Fruit fly (Drosophila melanogaster) whole organism, embryonic: ENCODE results near the gene Drsl4.

Experiments used
- BEAF-32 ChIP-seq: fragments of 200-800 bp; sonication (Bioruptor generic); optimal IDR thresholded peaks from 3 replicates; lab custom pipeline; 2017; ENCODE audit warnings: missing biosample characterization, missing genetic modification characterization, mild to moderate bottlenecking, moderate library complexity, missing genetic modification reagents
- Bgb ChIP-seq: fragments of 200-800 bp; sonication (Bioruptor generic); IDR thresholded peaks from 2 replicates; pipeline ENCODE4 v1.3.6; 2022; ENCODE audit warnings: missing biosample characterization, missing genetic modification characterization; ENCODE audit not compliant: partially characterized antibody
- CG10267 ChIP-seq: fragments of 200-800 bp; sonication (Bioruptor generic); optimal IDR thresholded peaks from 2 replicates; lab custom pipeline; 2018; ENCODE audit warnings: missing biosample characterization, mild to moderate bottlenecking, missing genetic modification characterization, moderate library complexity
- CG11398 ChIP-seq: fragments of 200-800 bp; sonication (Bioruptor generic); optimal IDR thresholded peaks from 2 replicates; lab custom pipeline; 2016; ENCODE audit warnings: missing biosample characterization, missing genetic modification characterization
- CG11695 ChIP-seq: fragments of 200-800 bp; sonication (Bioruptor generic); IDR thresholded peaks from 3 replicates; pipeline ENCODE4 v1.3.6; 2022; ENCODE audit warnings: missing biosample characterization, missing genetic modification characterization
- CG13287 ChIP-seq: fragments of 200-800 bp; sonication (Bioruptor generic); IDR thresholded peaks from 2 replicates; pipeline ENCODE4 v1.3.6; 2022; ENCODE audit warnings: missing biosample characterization, missing genetic modification characterization; ENCODE audit not compliant: partially characterized antibody
- CG14667 ChIP-seq: fragments of 200-800 bp; sonication (Bioruptor generic); IDR thresholded peaks from 2 replicates; pipeline ENCODE4 v1.3.6; 2022; ENCODE audit warnings: missing biosample characterization, missing genetic modification characterization
- CG15514 ChIP-seq: fragments of 200-800 bp; sonication (Bioruptor generic); optimal IDR thresholded peaks from 3 replicates; lab custom pipeline; 2017; ENCODE audit warnings: missing biosample characterization, missing genetic modification characterization, mild to moderate bottlenecking, moderate library complexity, missing genetic modification reagents
- CG1603 ChIP-seq: fragments of 200-800 bp; sonication (Bioruptor generic); optimal IDR thresholded peaks from 2 replicates; lab custom pipeline; 2019; ENCODE audit warnings: missing biosample characterization, mild to moderate bottlenecking, missing genetic modification characterization, moderate library complexity
- CG17186 ChIP-seq: fragments of 200-800 bp; sonication (Bioruptor generic); optimal IDR thresholded peaks from 3 replicates; lab custom pipeline; 2017; ENCODE audit warnings: missing biosample characterization, missing genetic modification reagents, missing genetic modification characterization
- CG17385 ChIP-seq: fragments of 200-800 bp; sonication (Bioruptor generic); optimal IDR thresholded peaks from 3 replicates; lab custom pipeline; 2018; ENCODE audit warnings: missing biosample characterization, mild to moderate bottlenecking, missing genetic modification characterization
- CG17829 ChIP-seq: fragments of 200-800 bp; optimal IDR thresholded peaks from 2 replicates; lab custom pipeline; 2019; ENCODE audit warnings: missing biosample characterization, mild to moderate bottlenecking, missing genetic modification characterization, moderate library complexity
- CG18599 ChIP-seq: fragments of 200-800 bp; sonication (Bioruptor generic); optimal IDR thresholded peaks from 3 replicates; lab custom pipeline; 2017; ENCODE audit warnings: missing biosample characterization, missing genetic modification characterization, mild to moderate bottlenecking, moderate library complexity, missing genetic modification reagents
- CG2202 ChIP-seq: fragments of 200-800 bp; sonication (Bioruptor generic); optimal IDR thresholded peaks from 2 replicates; lab custom pipeline; 2018; ENCODE audit warnings: missing biosample characterization, mild to moderate bottlenecking, missing genetic modification characterization
- CG2712 ChIP-seq: fragments of 200-800 bp; optimal IDR thresholded peaks from 3 replicates; lab custom pipeline; 2019; ENCODE audit warnings: missing biosample characterization, mild to moderate bottlenecking, missing genetic modification characterization, moderate library complexity
- CG34376 ChIP-seq: fragments of 200-800 bp; sonication (Bioruptor generic); optimal IDR thresholded peaks from 2 replicates; lab custom pipeline; 2018; ENCODE audit warnings: missing biosample characterization, mild to moderate bottlenecking, missing genetic modification characterization
- CG4328 ChIP-seq: fragments of 200-800 bp; sonication (Bioruptor generic); optimal IDR thresholded peaks from 3 replicates; lab custom pipeline; 2017; ENCODE audit warnings: missing biosample characterization, missing genetic modification reagents, missing genetic modification characterization
- CG6689 ChIP-seq: fragments of 200-800 bp; sonication (Bioruptor generic); IDR thresholded peaks from 2 replicates; pipeline ENCODE4 v1.3.6; 2022; ENCODE audit warnings: missing biosample characterization, missing genetic modification characterization
- CG6854 ChIP-seq: fragments of 200-800 bp; sonication (Bioruptor generic); optimal IDR thresholded peaks from 3 replicates; lab custom pipeline; 2017; ENCODE audit warnings: missing biosample characterization, mild to moderate bottlenecking, missing genetic modification characterization
- CG7556 ChIP-seq: fragments of 200-800 bp; sonication (Bioruptor generic); optimal IDR thresholded peaks from 2 replicates; lab custom pipeline; 2017; ENCODE audit warnings: missing biosample characterization, mild to moderate bottlenecking, missing genetic modification characterization
- CG7928 ChIP-seq: fragments of 200-800 bp; sonication (Bioruptor generic); optimal IDR thresholded peaks from 2 replicates; lab custom pipeline; 2017; ENCODE audit warnings: missing biosample characterization, mild to moderate bottlenecking, missing genetic modification characterization
- CG8388 ChIP-seq: fragments of 200-800 bp; sonication (Bioruptor generic); optimal IDR thresholded peaks from 2 replicates; lab custom pipeline; 2019; ENCODE audit warnings: missing biosample characterization, mild to moderate bottlenecking, missing genetic modification characterization, moderate library complexity
- E2f2 ChIP-seq: fragments of 200-800 bp; sonication (Bioruptor generic); IDR thresholded peaks from 2 replicates; pipeline ENCODE4 v1.3.6; 2022; ENCODE audit warnings: missing biosample characterization, missing genetic modification characterization
- Fer3 ChIP-seq: fragments of 200-800 bp; sonication (Bioruptor generic); optimal IDR thresholded peaks from 2 replicates; lab custom pipeline; 2018; ENCODE audit warnings: missing biosample characterization, mild to moderate bottlenecking, missing genetic modification characterization, moderate library complexity
- HLH3B ChIP-seq: fragments of 200-800 bp; sonication (Bioruptor generic); IDR thresholded peaks from 2 replicates; pipeline ENCODE4 v1.3.6; 2022; ENCODE audit warnings: missing biosample characterization, missing genetic modification characterization
- Hr51 ChIP-seq, 2 experiments: fragments of 200-800 bp; sonication (Bioruptor generic); optimal IDR thresholded peaks; 2 replicates in 1 of 2; 3 replicates in 1 of 2; lab custom pipeline; 2016 to 2018; ENCODE audit warnings: missing biosample characterization in 2 of 2, missing genetic modification characterization in 2 of 2, mild to moderate bottlenecking in 1 of 2, moderate library complexity in 1 of 2
- Lim3 ChIP-seq: fragments of 200-800 bp; sonication (Bioruptor generic); IDR thresholded peaks from 2 replicates; pipeline ENCODE4 v1.3.6; 2022; ENCODE audit warnings: missing biosample characterization, missing genetic modification characterization
- MESR4 ChIP-seq: fragments of 200-800 bp; sonication (Bioruptor generic); optimal IDR thresholded peaks from 2 replicates; lab custom pipeline; 2018; ENCODE audit warnings: missing biosample characterization, mild to moderate bottlenecking, missing genetic modification characterization, moderate library complexity
- Myb ChIP-seq: fragments of 200-800 bp; sonication (Bioruptor generic); optimal IDR thresholded peaks from 2 replicates; lab custom pipeline; 2016; ENCODE audit warnings: missing biosample characterization, missing genetic modification characterization
- Opbp ChIP-seq: fragments of 200-800 bp; sonication (Bioruptor generic); IDR thresholded peaks from 3 replicates; pipeline ENCODE4 v1.3.6; 2022; ENCODE audit warnings: missing biosample characterization, missing genetic modification characterization; ENCODE audit not compliant: partially characterized antibody
- Rfx ChIP-seq: fragments of 200-800 bp; sonication (Bioruptor generic); IDR thresholded peaks from 2 replicates; pipeline ENCODE4 v1.3.6; 2022; ENCODE audit warnings: missing biosample characterization, missing genetic modification characterization
- Sry-β ChIP-seq: fragments of 200-800 bp; sonication (Bioruptor generic); optimal IDR thresholded peaks from 2 replicates; lab custom pipeline; 2018; ENCODE audit warnings: missing biosample characterization, mild to moderate bottlenecking, missing genetic modification characterization, moderate library complexity
- Sry-δ ChIP-seq: fragments of 200-800 bp; sonication (Bioruptor generic); optimal IDR thresholded peaks from 2 replicates; lab custom pipeline; 2016; ENCODE audit warnings: missing biosample characterization, missing genetic modification characterization
- Xbp1 ChIP-seq: fragments of 200-800 bp; sonication (Bioruptor generic); optimal IDR thresholded peaks from 3 replicates; lab custom pipeline; 2016; ENCODE audit warnings: missing biosample characterization, mild to moderate bottlenecking, missing genetic modification characterization
- bab2 ChIP-seq: fragments of 200-800 bp; sonication (Bioruptor generic); optimal IDR thresholded peaks from 2 replicates; lab custom pipeline; 2016; ENCODE audit warnings: missing biosample characterization, missing genetic modification characterization
- ci ChIP-seq: fragments of 200-800 bp; sonication (Bioruptor generic); IDR thresholded peaks from 3 replicates; pipeline ENCODE4 v1.3.6; 2022; ENCODE audit warnings: missing biosample characterization, missing genetic modification characterization
- grau ChIP-seq: fragments of 200-800 bp; optimal IDR thresholded peaks from 3 replicates; lab custom pipeline; 2019; ENCODE audit warnings: missing biosample characterization, mild to moderate bottlenecking, missing genetic modification characterization, moderate library complexity
- grn ChIP-seq: fragments of 200-800 bp; sonication (Bioruptor generic); optimal IDR thresholded peaks from 3 replicates; lab custom pipeline; 2017; ENCODE audit warnings: missing biosample characterization, missing genetic modification characterization
- her ChIP-seq: fragments of 200-800 bp; sonication (Bioruptor generic); optimal IDR thresholded peaks from 2 replicates; lab custom pipeline; 2016; ENCODE audit warnings: missing biosample characterization, missing genetic modification characterization
- kni ChIP-seq: fragments of 200-800 bp; sonication (Bioruptor generic); optimal IDR thresholded peaks from 3 replicates; lab custom pipeline; 2017; ENCODE audit warnings: mild to moderate bottlenecking, missing biosample characterization, missing genetic modification reagents, missing genetic modification characterization
- nom ChIP-seq: fragments of 200-800 bp; sonication (Bioruptor generic); optimal IDR thresholded peaks from 2 replicates; lab custom pipeline; 2017; ENCODE audit warnings: missing biosample characterization, missing genetic modification characterization, mild to moderate bottlenecking, moderate library complexity, missing genetic modification reagents
- ranshi ChIP-seq: fragments of 200-800 bp; sonication (Bioruptor generic); IDR thresholded peaks from 2 replicates; pipeline ENCODE4 v1.3.6; 2022; ENCODE audit warnings: missing biosample characterization, missing genetic modification characterization
- sd ChIP-seq: fragments of 200-800 bp; sonication (Bioruptor generic); optimal IDR thresholded peaks from 3 replicates; lab custom pipeline; 2018; ENCODE audit warnings: missing biosample characterization, mild to moderate bottlenecking, missing genetic modification characterization, moderate library complexity
- sob ChIP-seq: fragments of 200-800 bp; sonication (Bioruptor generic); IDR thresholded peaks from 2 replicates; pipeline ENCODE4 v1.3.6; 2022; ENCODE audit warnings: missing biosample characterization, missing genetic modification characterization
- tna ChIP-seq: fragments of 200-800 bp; sonication (Bioruptor generic); IDR thresholded peaks from 2 replicates; pipeline ENCODE4 v1.3.6; 2022; ENCODE audit warnings: missing biosample characterization, missing genetic modification characterization; ENCODE audit not compliant: partially characterized antibody
- zf30C ChIP-seq: fragments of 200-800 bp; sonication (Bioruptor generic); optimal IDR thresholded peaks from 3 replicates; lab custom pipeline; 2018; ENCODE audit warnings: missing biosample characterization, mild to moderate bottlenecking, missing genetic modification characterization
- zfh2 ChIP-seq: fragments of 200-800 bp; sonication (Bioruptor generic); optimal IDR thresholded peaks from 2 replicates; lab custom pipeline; 2016; ENCODE audit warnings: missing biosample characterization, missing genetic modification characterization

Drsl4 gene

dm6 chr3L:3336368-3337164 is 21.1 kb downstream of the Drsl4 start, which contains the start of the genes Drsl6 and kst (continued):
- TF ChIP-seq sob = peak; percentile 58; the same call in 1 of the 2 replicates
- TF ChIP-seq zfh2 = no peak
- TF ChIP-seq CG2712 = peak; percentile 83
- TF ChIP-seq grau (tag; lab: Kevin White, UChicago) = peak; percentile 31
- TF ChIP-seq grn (GFP tag; lab: Kevin White, UChicago) = peak; percentile 16
- TF ChIP-seq HLH3B (GFP tag; lab: Robert Waterston, UW) = peak; percentile 14; the same call in 1 of the 2 replicates
- TF ChIP-seq zf30C (GFP tag; lab: Kevin White, UChicago) = peak; percentile 33
- TF ChIP-seq CG15514 (GFP tag; lab: Kevin White, UChicago) = peak; percentile 92
- peak; percentile 49; the same call in 1 of the 2 replicates for TF ChIP-seq Rfx (GFP tag; lab: Robert Waterston, UW)
- peak; percentile 62 for TF ChIP-seq CG34376 (GFP tag; lab: Kevin White, UChicago)
- peak; percentile 37; the same call in 1 of the 2 replicates for TF ChIP-seq ranshi (GFP tag; lab: Robert Waterston, UW)
- TF ChIP-seq sd (tag; lab: Kevin White, UChicago) = peak; percentile 96
- TF ChIP-seq CG17186 (GFP tag; lab: Kevin White, UChicago) = peak; percentile 90
- peak; percentile 41 for TF ChIP-seq CG11398
- no peak for TF ChIP-seq CG18599 (GFP tag; lab: Kevin White, UChicago)
- peak; percentile 36 for TF ChIP-seq CG2202
- no peak for TF ChIP-seq CG4328 (GFP tag; lab: Kevin White, UChicago)
- TF ChIP-seq ci = peak; percentile 53; the same call in 2 of the 3 replicates
- TF ChIP-seq bab2 (GFP tag; lab: Kevin White, UChicago) = peak; percentile 2
- TF ChIP-seq CG17829 = peak; percentile 45
- TF ChIP-seq nom (GFP tag; lab: Kevin White, UChicago) = peak; percentile 78
- TF ChIP-seq CG17385 (GFP tag; lab: Kevin White, UChicago) = peak; percentile 56
- TF ChIP-seq CG1603 (tag; lab: Kevin White, UChicago) = peak; percentile 63
- TF ChIP-seq Sry-δ (GFP tag; lab: Kevin White, UChicago) = peak; percentile 50
- TF ChIP-seq Myb (GFP tag; lab: Kevin White, UChicago) = peak; percentile 96
- peak; percentile 78 for TF ChIP-seq kni (GFP tag; lab: Kevin White, UChicago)
- no peak for TF ChIP-seq CG6689 (GFP tag; lab: Robert Waterston, UW)
- no peak for TF ChIP-seq Lim3 (GFP tag; lab: Robert Waterston, UW)
- peak; percentile 91 for TF ChIP-seq E2f2
- peak; percentile 24 for TF ChIP-seq CG6854 (GFP tag; lab: Kevin White, UChicago)
- TF ChIP-seq MESR4 (GFP tag; lab: Kevin White, UChicago) = peak; percentile 7
- peak; percentile 25 for TF ChIP-seq Sry-β
- TF ChIP-seq CG14667 (GFP tag; lab: Robert Waterston, UW) = no peak
- no peak for TF ChIP-seq CG7928 (GFP tag; lab: Kevin White, UChicago)
- TF ChIP-seq Bgb (GFP tag; lab: Robert Waterston, UW) = peak; percentile 72
- TF ChIP-seq CG7556 (GFP tag; lab: Kevin White, UChicago) = no peak
- TF ChIP-seq CG10267 (tag; lab: Kevin White, UChicago) = peak; percentile 47
- TF ChIP-seq Opbp = peak; percentile 70
- peak; percentile 9 for TF ChIP-seq her (GFP tag; lab: Kevin White, UChicago)
- TF ChIP-seq CG8388 = no peak
- peak; percentile 59 for TF ChIP-seq tna
- TF ChIP-seq CG11695 = 0 out of 3 replicates have a peak, but pooled peaks have one; percentile 42
- peak; percentile 29 for TF ChIP-seq Fer3
- TF ChIP-seq BEAF-32 = peak; percentile 64
- TF ChIP-seq CG13287 (GFP tag; lab: Robert Waterston, UW) = peak; percentile 73
- no peak for TF ChIP-seq Xbp1 (GFP tag; lab: Kevin White, UChicago)
- TF ChIP-seq Hr51 (GFP tag; optimal IDR thresholded peaks at IDR 0.05; lab: Kevin White, UChicago) = no peak
